Fruit fly (Drosophila melanogaster) whole organism, embryonic: ENCODE results near the gene CG10638.

ENCODE experiments used
- Aef1 ChIP-seq: fragments of 200-800 bp; sonication (Bioruptor generic); IDR thresholded peaks from 3 replicates; pipeline ENCODE4 v1.3.6; 2022; ENCODE audit warnings: missing biosample characterization, missing genetic modification characterization
- C15 ChIP-seq: fragments of 200-800 bp; sonication (Bioruptor generic); IDR thresholded peaks from 3 replicates; pipeline ENCODE4 v1.3.6; 2022; ENCODE audit warnings: missing biosample characterization, missing genetic modification characterization
- CG10274 ChIP-seq: fragments of 200-800 bp; sonication (Bioruptor generic); optimal IDR thresholded peaks from 3 replicates; lab custom pipeline; 2017; ENCODE audit warnings: missing biosample characterization, mild to moderate bottlenecking, missing genetic modification characterization
- CG10366 ChIP-seq: fragments of 200-800 bp; sonication (Bioruptor generic); IDR thresholded peaks from 2 replicates; pipeline ENCODE4 v1.3.6; 2022; ENCODE audit warnings: missing biosample characterization, missing genetic modification characterization
- CG10543 ChIP-seq: fragments of 200-800 bp; sonication (Bioruptor generic); optimal IDR thresholded peaks from 3 replicates; lab custom pipeline; 2017; ENCODE audit warnings: missing biosample characterization, mild to moderate bottlenecking, missing genetic modification characterization, moderate library complexity
- CG11695 ChIP-seq: fragments of 200-800 bp; sonication (Bioruptor generic); IDR thresholded peaks from 3 replicates; pipeline ENCODE4 v1.3.6; 2022; ENCODE audit warnings: missing biosample characterization, missing genetic modification characterization
- CG14050 ChIP-seq: fragments of 200-800 bp; sonication (Bioruptor generic); IDR thresholded peaks from 3 replicates; pipeline ENCODE4 v1.3.6; 2022; ENCODE audit warnings: missing biosample characterization, missing genetic modification characterization
- CG15269 ChIP-seq: fragments of 200-800 bp; sonication (Bioruptor generic); optimal IDR thresholded peaks from 2 replicates; lab custom pipeline; 2018; ENCODE audit warnings: missing biosample characterization, mild to moderate bottlenecking, missing genetic modification characterization, moderate library complexity
- CG17612 ChIP-seq: fragments of 200-800 bp; sonication (Bioruptor generic); IDR thresholded peaks from 2 replicates; pipeline ENCODE4 v1.3.6; 2022; ENCODE audit warnings: missing biosample characterization, missing genetic modification characterization
- CG2116 ChIP-seq: fragments of 200-800 bp; sonication (Bioruptor generic); optimal IDR thresholded peaks from 3 replicates; lab custom pipeline; 2018; ENCODE audit warnings: missing biosample characterization, mild to moderate bottlenecking, missing genetic modification characterization
- CG33557 ChIP-seq: fragments of 200-800 bp; sonication (Bioruptor generic); optimal IDR thresholded peaks from 2 replicates; lab custom pipeline; 2019; ENCODE audit warnings: missing biosample characterization, mild to moderate bottlenecking, missing genetic modification characterization, moderate library complexity
- CG7963 ChIP-seq: fragments of 200-800 bp; sonication (Bioruptor generic); IDR thresholded peaks from 3 replicates; pipeline ENCODE4 v1.3.6; 2022; ENCODE audit warnings: missing biosample characterization, missing genetic modification characterization; ENCODE audit not compliant: partially characterized antibody
- CG8478 ChIP-seq: fragments of >200 bp; optimal IDR thresholded peaks from 2 replicates; lab custom pipeline; 2018
- CG8924 ChIP-seq: fragments of 200-800 bp; optimal IDR thresholded peaks from 3 replicates; lab custom pipeline; 2019; ENCODE audit warnings: missing biosample characterization, mild to moderate bottlenecking, missing genetic modification characterization, moderate library complexity
- CG8944 ChIP-seq: fragments of 200-800 bp; sonication (Bioruptor generic); optimal IDR thresholded peaks from 3 replicates; lab custom pipeline; 2016; ENCODE audit warnings: missing biosample characterization, missing genetic modification characterization
- Dbx ChIP-seq: fragments of 200-800 bp; sonication (Bioruptor generic); IDR thresholded peaks from 3 replicates; pipeline ENCODE4 v1.3.6; 2022; ENCODE audit warnings: missing biosample characterization, missing genetic modification characterization
- Dip2 ChIP-seq: fragments of 200-800 bp; sonication (Bioruptor generic); IDR thresholded peaks from 2 replicates; pipeline ENCODE4 v1.3.6; 2022; ENCODE audit warnings: missing biosample characterization, missing genetic modification characterization
- Doc3 ChIP-seq: fragments of 200-800 bp; sonication (Bioruptor generic); IDR thresholded peaks from 3 replicates; pipeline ENCODE4 v1.3.6; 2022; ENCODE audit warnings: missing biosample characterization, missing genetic modification characterization; ENCODE audit not compliant: partially characterized antibody
- Ets65A ChIP-seq: fragments of 200-800 bp; sonication (Bioruptor generic); peaks from one replicate; lab custom pipeline; 2016; ENCODE audit warnings: missing biosample characterization, missing genetic modification characterization
- Fer1 ChIP-seq: fragments of 200-800 bp; sonication (Bioruptor generic); optimal IDR thresholded peaks from 2 replicates; lab custom pipeline; 2017; ENCODE audit warnings: missing biosample characterization, mild to moderate bottlenecking, missing genetic modification characterization
- Fer3 ChIP-seq: fragments of 200-800 bp; sonication (Bioruptor generic); optimal IDR thresholded peaks from 2 replicates; lab custom pipeline; 2018; ENCODE audit warnings: missing biosample characterization, mild to moderate bottlenecking, missing genetic modification characterization, moderate library complexity
- Hand ChIP-seq: fragments of 200-800 bp; sonication (Bioruptor generic); optimal IDR thresholded peaks from 2 replicates; lab custom pipeline; 2017; ENCODE audit warnings: mild to moderate bottlenecking, missing biosample characterization, missing genetic modification reagents, missing genetic modification characterization
- Kr ChIP-seq: fragments of 200-800 bp; sonication (Bioruptor generic); optimal IDR thresholded peaks from 2 replicates; lab custom pipeline; 2017; ENCODE audit warnings: missing biosample characterization, mild to moderate bottlenecking, missing genetic modification characterization
- MBD-R2 ChIP-seq: fragments of 200-800 bp; sonication (Bioruptor generic); IDR thresholded peaks from 2 replicates; pipeline ENCODE4 v1.3.6; 2022; ENCODE audit warnings: missing biosample characterization, missing genetic modification characterization
- Mad ChIP-seq: fragments of 200-800 bp; sonication (Bioruptor generic); optimal IDR thresholded peaks from 2 replicates; lab custom pipeline; 2016; ENCODE audit warnings: missing biosample characterization, missing genetic modification characterization
- Max ChIP-seq: fragments of 200-800 bp; sonication (Bioruptor generic); optimal IDR thresholded peaks from 2 replicates; lab custom pipeline; 2016; ENCODE audit warnings: missing biosample characterization, mild to moderate bottlenecking, missing genetic modification characterization
- Myb ChIP-seq: fragments of 200-800 bp; sonication (Bioruptor generic); optimal IDR thresholded peaks from 2 replicates; lab custom pipeline; 2016; ENCODE audit warnings: missing biosample characterization, missing genetic modification characterization
- NC2β ChIP-seq: fragments of 200-800 bp; sonication (Bioruptor generic); optimal IDR thresholded peaks from 2 replicates; lab custom pipeline; 2016; ENCODE audit warnings: missing biosample characterization, missing genetic modification characterization
- Nf-YB ChIP-seq: fragments of 200-800 bp; sonication (Bioruptor generic); optimal IDR thresholded peaks from 3 replicates; lab custom pipeline; 2019; ENCODE audit warnings: missing biosample characterization, mild to moderate bottlenecking, missing genetic modification characterization, moderate library complexity
- Nf-YC ChIP-seq: fragments of 200-800 bp; optimal IDR thresholded peaks from 3 replicates; lab custom pipeline; 2019; ENCODE audit warnings: missing biosample characterization, mild to moderate bottlenecking, missing genetic modification characterization, moderate library complexity
- Opbp ChIP-seq: fragments of 200-800 bp; sonication (Bioruptor generic); IDR thresholded peaks from 3 replicates; pipeline ENCODE4 v1.3.6; 2022; ENCODE audit warnings: missing biosample characterization, missing genetic modification characterization; ENCODE audit not compliant: partially characterized antibody
- Rx ChIP-seq: fragments of 200-800 bp; sonication (Bioruptor generic); IDR thresholded peaks from 2 replicates; pipeline ENCODE4 v1.3.6; 2022; ENCODE audit warnings: missing biosample characterization, missing genetic modification characterization
- Sry-δ ChIP-seq: fragments of 200-800 bp; sonication (Bioruptor generic); optimal IDR thresholded peaks from 2 replicates; lab custom pipeline; 2016; ENCODE audit warnings: missing biosample characterization, missing genetic modification characterization
- Tbp ChIP-seq: fragments of >200 bp; optimal IDR thresholded peaks from 2 replicates; lab custom pipeline; 2018; ENCODE audit warnings: missing biosample characterization, missing genetic modification characterization
- Xrp1 ChIP-seq: fragments of 200-800 bp; sonication (Bioruptor generic); IDR thresholded peaks from 2 replicates; pipeline ENCODE4 v1.3.6; 2022; ENCODE audit warnings: missing biosample characterization, missing genetic modification characterization
- ap ChIP-seq: fragments of 200-800 bp; sonication (Bioruptor generic); IDR thresholded peaks from 2 replicates; pipeline ENCODE4 v1.3.6; 2022; ENCODE audit warnings: missing biosample characterization, missing genetic modification characterization
- ato ChIP-seq: fragments of 200-800 bp; sonication (Bioruptor generic); IDR thresholded peaks from 2 replicates; pipeline ENCODE4 v1.3.6; 2022; ENCODE audit warnings: missing biosample characterization, missing genetic modification characterization; ENCODE audit not compliant: partially characterized antibody
- bab2 ChIP-seq: fragments of 200-800 bp; sonication (Bioruptor generic); optimal IDR thresholded peaks from 2 replicates; lab custom pipeline; 2016; ENCODE audit warnings: missing biosample characterization, missing genetic modification characterization
- corto ChIP-seq: fragments of 200-800 bp; sonication (Bioruptor generic); optimal IDR thresholded peaks from 2 replicates; lab custom pipeline; 2016; ENCODE audit warnings: missing biosample characterization, mild to moderate bottlenecking, missing genetic modification characterization, moderate library complexity
- dati ChIP-seq: fragments of 200-800 bp; sonication (Bioruptor generic); IDR thresholded peaks from 2 replicates; pipeline ENCODE4 v1.3.6; 2022; ENCODE audit warnings: missing biosample characterization, missing genetic modification characterization
- en ChIP-seq: fragments of 200-800 bp; sonication (Bioruptor generic); optimal IDR thresholded peaks from 2 replicates; lab custom pipeline; 2016; ENCODE audit warnings: missing biosample characterization, missing genetic modification characterization
- fd3F ChIP-seq: fragments of 200-800 bp; sonication (Bioruptor generic); optimal IDR thresholded peaks from 2 replicates; lab custom pipeline; 2018; ENCODE audit warnings: missing biosample characterization, mild to moderate bottlenecking, missing genetic modification characterization, moderate library complexity
- fru ChIP-seq: fragments of >200 bp; optimal IDR thresholded peaks from 2 replicates; lab custom pipeline; 2017
- gem ChIP-seq: fragments of 200-800 bp; sonication (Bioruptor generic); optimal IDR thresholded peaks from 2 replicates; lab custom pipeline; 2019; ENCODE audit warnings: missing biosample characterization, mild to moderate bottlenecking, missing genetic modification characterization, moderate library complexity
- jumu ChIP-seq: fragments of 200-800 bp; sonication (Bioruptor generic); optimal IDR thresholded peaks from 3 replicates; lab custom pipeline; 2016; ENCODE audit warnings: missing biosample characterization, missing genetic modification characterization
- rib ChIP-seq: fragments of 200-800 bp; sonication (Bioruptor generic); IDR thresholded peaks from 2 replicates; pipeline ENCODE4 v1.3.6; 2022; ENCODE audit warnings: missing biosample characterization, missing genetic modification characterization
- sd ChIP-seq: fragments of 200-800 bp; sonication (Bioruptor generic); optimal IDR thresholded peaks from 3 replicates; lab custom pipeline; 2018; ENCODE audit warnings: missing biosample characterization, mild to moderate bottlenecking, missing genetic modification characterization, moderate library complexity
- sna ChIP-seq: fragments of 200-800 bp; sonication (Bioruptor generic); IDR thresholded peaks from 2 replicates; pipeline ENCODE4 v1.3.6; 2022; ENCODE audit warnings: missing biosample characterization, missing genetic modification characterization; ENCODE audit not compliant: partially characterized antibody
- ttk ChIP-seq: fragments of 200-800 bp; sonication (Bioruptor generic); IDR thresholded peaks from 2 replicates; pipeline ENCODE4 v2.1.2; 2022; ENCODE audit warnings: missing biosample characterization, missing genetic modification characterization
- usp ChIP-seq: fragments of >200 bp; optimal IDR thresholded peaks from 2 replicates; lab custom pipeline; 2017; ENCODE audit warnings: missing biosample characterization, missing genetic modification characterization
- wek ChIP-seq: fragments of 200-800 bp; sonication (Bioruptor generic); optimal IDR thresholded peaks from 3 replicates; lab custom pipeline; 2018; ENCODE audit warnings: missing biosample characterization, mild to moderate bottlenecking, missing genetic modification characterization, moderate library complexity
- wor ChIP-seq: fragments of 200-800 bp; sonication (Bioruptor generic); IDR thresholded peaks from 2 replicates; pipeline ENCODE4 v1.3.6; 2022; ENCODE audit warnings: missing biosample characterization, missing genetic modification characterization

Gene CG10638

DNA sequence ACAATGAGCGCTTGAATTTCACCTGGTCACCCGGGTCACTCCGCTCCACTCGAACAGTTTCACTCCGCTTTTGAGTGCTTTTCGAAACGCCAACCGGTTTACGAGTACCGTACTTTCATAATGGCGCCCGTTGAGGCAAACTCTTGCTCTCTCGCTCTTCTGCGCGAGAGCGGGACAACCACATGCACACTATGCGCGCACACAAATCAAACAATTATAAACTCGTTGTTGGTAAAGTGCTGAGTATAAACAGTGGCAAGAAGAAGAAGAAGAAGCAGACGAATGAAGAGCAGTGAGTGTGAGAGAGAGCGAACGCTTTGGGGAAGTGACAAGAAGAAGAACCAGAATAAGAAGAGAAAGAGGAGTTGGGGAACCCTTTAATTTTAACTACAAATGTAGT lies 33.1 kb downstream of the CG10638 start, which contains the start of gene eyg (continued):
- peak; percentile 16 for TF ChIP-seq Sry-δ (GFP tag; lab: Kevin White, UChicago)
- no peak for TF ChIP-seq Rx
- TF ChIP-seq Dbx (GFP tag; lab: Robert Waterston, UW): peak; percentile 63; the same call in 2 of the 3 replicates
- TF ChIP-seq CG14050 (GFP tag; lab: Robert Waterston, UW): peak; percentile 41; the same call in 2 of the 3 replicates
- no peak for TF ChIP-seq Tbp (GFP tag; lab: Kevin White, UChicago)
- TF ChIP-seq Fer3 (tag; lab: Kevin White, UChicago): peak; percentile 14
- peak; percentile 56 for TF ChIP-seq wek
- TF ChIP-seq CG15269 (tag; lab: Kevin White, UChicago): no peak
- no peak for TF ChIP-seq wor (GFP tag; lab: Robert Waterston, UW)
- TF ChIP-seq CG8478: peak; percentile 93
- TF ChIP-seq Xrp1 (GFP tag; lab: Robert Waterston, UW): peak; percentile 64; the same call in 1 of the 2 replicates
- TF ChIP-seq NC2β (GFP tag; lab: Kevin White, UChicago): peak; percentile 37
- TF ChIP-seq CG10274 (GFP tag; lab: Kevin White, UChicago): no peak
- TF ChIP-seq ap (GFP tag; lab: Robert Waterston, UW): no peak
- TF ChIP-seq Nf-YB (GFP tag; lab: Kevin White, UChicago): peak; percentile 100
- TF ChIP-seq dati (GFP tag; lab: Robert Waterston, UW): no peak
- TF ChIP-seq Myb (GFP tag; lab: Kevin White, UChicago): peak; percentile 16
- no peak for TF ChIP-seq en (GFP tag; lab: Kevin White, UChicago)
- peak; percentile 61; the same call in 1 of the 3 replicates for TF ChIP-seq Opbp (GFP tag; lab: Robert Waterston, UW)
- no peak for TF ChIP-seq Hand (GFP tag; lab: Kevin White, UChicago)
- no peak for TF ChIP-seq CG10366 (GFP tag; lab: Robert Waterston, UW)
- no peak for TF ChIP-seq Dip2 (GFP tag; lab: Robert Waterston, UW)
- TF ChIP-seq CG7963 (GFP tag; lab: Robert Waterston, UW): no peak
- no peak for TF ChIP-seq Ets65A (GFP tag; lab: Kevin White, UChicago)
- no peak for TF ChIP-seq fd3F (GFP tag; lab: Kevin White, UChicago)
- 0 out of 2 replicates have a peak, but pooled peaks have one; percentile 16 for TF ChIP-seq rib (GFP tag; lab: Robert Waterston, UW)
- no peak for TF ChIP-seq corto
- TF ChIP-seq Aef1 (GFP tag; lab: Robert Waterston, UW): peak; percentile 86
- no peak for TF ChIP-seq gem (tag; lab: Kevin White, UChicago)
- peak; percentile 24 for TF ChIP-seq CG2116
- TF ChIP-seq ttk (GFP tag; lab: Robert Waterston, UW): no peak
- no peak for TF ChIP-seq CG8944 (GFP tag; lab: Kevin White, UChicago)
- TF ChIP-seq Kr: peak; percentile 61
- peak; percentile 36 for TF ChIP-seq CG10543 (GFP tag; lab: Kevin White, UChicago)
- TF ChIP-seq CG8924: peak; percentile 44
- TF ChIP-seq CG11695 (GFP tag; lab: Robert Waterston, UW): 0 out of 3 replicates have a peak, but pooled peaks have one; percentile 35
- no peak for TF ChIP-seq Fer1 (GFP tag; lab: Kevin White, UChicago)
- TF ChIP-seq Nf-YC: peak; percentile 100
- peak; percentile 63; the same call in 1 of the 2 replicates for TF ChIP-seq ato
- TF ChIP-seq usp (GFP tag; lab: Kevin White, UChicago): no peak
- no peak for TF ChIP-seq Doc3 (GFP tag; lab: Robert Waterston, UW)
- peak; percentile 46 for TF ChIP-seq Mad (GFP tag; lab: Kevin White, UChicago)
- no peak for TF ChIP-seq C15 (GFP tag; lab: Robert Waterston, UW)
- no peak for TF ChIP-seq CG33557 (GFP tag; lab: Kevin White, UChicago)
- TF ChIP-seq fru: no peak
- TF ChIP-seq sd (tag; lab: Kevin White, UChicago): no peak
- TF ChIP-seq sna: no peak
- TF ChIP-seq bab2: no peak
- TF ChIP-seq Max: no peak
- TF ChIP-seq CG17612 (GFP tag; lab: Robert Waterston, UW): no peak
- no peak for TF ChIP-seq jumu (GFP tag; lab: Kevin White, UChicago)
- no peak for TF ChIP-seq MBD-R2
